Worm (Caenorhabditis elegans) whole organism, L3 larva: ENCODE results near the gene acs-11.

Experiments used
- egl-27 ChIP-seq: sonication (generic microtip); optimal IDR thresholded peaks from 4 replicates; lab custom pipeline; 2017; ENCODE audit warnings: missing biosample characterization, missing genetic modification reagents, missing genetic modification characterization
- elt-2 ChIP-seq: sonication (generic microtip); optimal IDR thresholded peaks from 2 replicates; lab custom pipeline; 2016; ENCODE audit warnings: missing genetic modification reagents, mild to moderate bottlenecking, missing genetic modification characterization, missing compliant biosample characterization

- TF ChIP-seq elt-2 (tag; lab: Kevin White, UChicago) (no peak), egl-27 (no peak)
These were observed 30.5 kb downstream of the acs-11 start for ce11 chrII:4772441-4772840.
